Worm (Caenorhabditis elegans) whole organism, late embryonic: ENCODE measurements around the gene F31F4.1.

ENCODE experiments used
- F13H6.1 ChIP-seq: sonication (generic microtip); optimal IDR thresholded peaks from 2 replicates; lab custom pipeline; 2016; ENCODE audit warnings: missing genetic modification characterization, missing compliant biosample characterization
- ceh-9 ChIP-seq: sonication (generic microtip); optimal IDR thresholded peaks from 2 replicates; lab custom pipeline; 2016; ENCODE audit warnings: mild to moderate bottlenecking, missing genetic modification characterization, inconsistent platforms, missing compliant biosample characterization
- ets-4 ChIP-seq: sonication (generic microtip); optimal IDR thresholded peaks from 2 replicates; lab custom pipeline; 2016; ENCODE audit warnings: missing genetic modification characterization, missing compliant biosample characterization
- fkh-10 ChIP-seq: fragments of 150-350 bp; optimal IDR thresholded peaks from 2 replicates; lab custom pipeline; 2014; ENCODE audit warnings: missing biosample characterization, missing genetic modification reagents, missing genetic modification characterization
- hlh-15 ChIP-seq: sonication (generic microtip); optimal IDR thresholded peaks from 2 replicates; lab custom pipeline; 2016; ENCODE audit warnings: missing genetic modification characterization, missing compliant biosample characterization
- pha-4 ChIP-seq: fragments of 150-350 bp; optimal IDR thresholded peaks from 2 replicates; lab custom pipeline; 2018; ENCODE audit warnings: missing biosample characterization, missing genetic modification reagents, missing genetic modification characterization
- sox-4 ChIP-seq: sonication (generic microtip); optimal IDR thresholded peaks from 2 replicates; lab custom pipeline; 2017; ENCODE audit warnings: mild to moderate bottlenecking, missing genetic modification characterization, inconsistent platforms, missing compliant biosample characterization
- ttx-3 ChIP-seq: sonication (generic microtip); optimal IDR thresholded peaks from 2 replicates; lab custom pipeline; 2016; ENCODE audit warnings: missing genetic modification reagents, missing genetic modification characterization, missing compliant biosample characterization

- TF ChIP-seq hlh-15 (tag; lab: Kevin White, UChicago): no peak
- TF ChIP-seq F13H6.1 (tag; lab: Kevin White, UChicago): no peak
- TF ChIP-seq pha-4 (tag; lab: Kevin White, UChicago): no peak
- no peak for TF ChIP-seq ttx-3 (tag; lab: Kevin White, UChicago)
- TF ChIP-seq sox-4: no peak
- no peak for TF ChIP-seq ets-4 (tag; lab: Kevin White, UChicago)
- no peak for TF ChIP-seq fkh-10 (GFP tag; lab: Kevin White, UChicago)
- no peak for TF ChIP-seq ceh-9 (tag; lab: Kevin White, UChicago)
Observed at ce11 chrV:646888-647287, 37.0 kb upstream of the F31F4.1 start, which contains the start of gene ugt-42.
